Worm (Caenorhabditis elegans): ENCODE data around the gene R04F11.3.

The R04F11.3 gene

ce11 chrV:12291587-12291986 is 25.4 kb downstream of the R04F11.3 start, which contains the start of the genes srpa-68 and srh-16 (continued):
- peak; percentile 54; the same call in 1 of the 2 replicates for TF ChIP-seq unc-3 (GFP tag; conservative IDR thresholded peaks at IDR 0.05)
- TF ChIP-seq unc-3 (tag; optimal IDR thresholded peaks at IDR 0.05), result peak; percentile 8
- peak; percentile 57 for TF ChIP-seq ceh-14 (tag; optimal IDR thresholded peaks at IDR 0.05)
- peak; percentile 47 for TF ChIP-seq gmeb-2 (tag; optimal IDR thresholded peaks at IDR 0.05)
- TF ChIP-seq pha-4 (tag; optimal IDR thresholded peaks at IDR 0.05), result no peak
- TF ChIP-seq hlh-30 (tag; optimal IDR thresholded peaks at IDR 0.05; ENCODE audit: insufficient read depth), result no peak
- peak; percentile 38 for TF ChIP-seq madf-2 (tag; optimal IDR thresholded peaks at IDR 0.05)
- no peak for TF ChIP-seq fkh-10 (GFP tag; optimal IDR thresholded peaks at IDR 0.05)
- no peak for TF ChIP-seq ceh-18 (tag; optimal IDR thresholded peaks at IDR 0.05)
- no peak for TF ChIP-seq sdc-2 (tag; optimal IDR thresholded peaks at IDR 0.05)
- peak; percentile 49 for TF ChIP-seq C38D4.7 (GFP tag; optimal IDR thresholded peaks at IDR 0.05)
- peak; percentile 68 for TF ChIP-seq ttx-3 (tag; optimal IDR thresholded peaks at IDR 0.05)
- no peak for TF ChIP-seq ceh-24 (tag; optimal IDR thresholded peaks at IDR 0.05)

ce11 chrV:12288577-12288976 is 28.4 kb downstream of the R04F11.3 start, which contains the start of gene rskd-1:
Gene rskd-1, minus strand, starts transcription at chrV:12288615.
- TF ChIP-seq unc-55 (GFP tag; optimal IDR thresholded peaks at IDR 0.05), result peak; percentile 51
- TF ChIP-seq ceh-31 (tag; optimal IDR thresholded peaks at IDR 0.05), result no peak

ce11 chrV:12287667-12288066 is 29.3 kb downstream of the R04F11.3 start:
- TF ChIP-seq madf-2 (tag; optimal IDR thresholded peaks at IDR 0.05) (no peak), pax-1 (tag; optimal IDR thresholded peaks at IDR 0.05) (no peak), fax-1 (tag; optimal IDR thresholded peaks at IDR 0.05) (no peak), lin-11 (tag; optimal IDR thresholded peaks at IDR 0.05) (no peak), ttx-3 (tag; optimal IDR thresholded peaks at IDR 0.05) (no peak), ceh-14 (tag; optimal IDR thresholded peaks at IDR 0.05) (no peak), C38D4.7 (GFP tag; optimal IDR thresholded peaks at IDR 0.05) (no peak), ztf-16 (tag; optimal IDR thresholded peaks at IDR 0.05) (no peak), elt-2 (tag; optimal IDR thresholded peaks at IDR 0.05) (no peak), Y22D7AL.16 (tag; optimal IDR thresholded peaks at IDR 0.05) (no peak), pag-3 (tag; optimal IDR thresholded peaks at IDR 0.05; ENCODE audit: borderline replicate concordance) (no peak), nhr-232 (tag; optimal IDR thresholded peaks at IDR 0.05) (no peak), ceh-30 (tag; optimal IDR thresholded peaks at IDR 0.05) (no peak), elt-4 (tag; optimal IDR thresholded peaks at IDR 0.05) (no peak), sox-2 (GFP tag; IDR thresholded peaks at IDR 0.05) (no peak), ceh-9 (tag; optimal IDR thresholded peaks at IDR 0.05) (no peak), hlh-6 (tag; optimal IDR thresholded peaks at IDR 0.05) (no peak), ceh-31 (tag; optimal IDR thresholded peaks at IDR 0.05) (no peak), zip-5 (tag; optimal IDR thresholded peaks at IDR 0.05) (no peak)

DNA sequence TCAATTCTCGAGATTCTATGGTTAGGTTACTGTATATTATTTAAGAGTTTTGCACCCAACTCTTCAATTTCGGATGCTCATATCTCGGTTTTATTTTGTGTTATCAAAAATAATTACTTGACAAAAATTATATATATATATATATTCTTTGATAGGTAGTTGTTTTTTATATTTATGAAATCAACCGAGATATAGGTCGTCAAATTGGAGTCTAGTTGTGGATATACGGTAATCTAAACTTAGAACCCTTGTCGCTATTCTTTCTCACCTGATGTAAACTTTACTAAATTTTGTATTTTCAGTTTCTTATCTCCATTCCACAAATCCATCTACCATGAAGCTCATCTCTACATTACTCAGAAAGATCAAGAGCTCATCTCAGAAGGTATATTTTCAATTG is 33.8 kb downstream of the R04F11.3 start, which contains the start of gene F55C5.10:
TSS of gene F55C5.10 (plus strand) at position 301 of the 400 bp plus-strand sequence.
- TF ChIP-seq pqm-1 (tag; optimal IDR thresholded peaks at IDR 0.05) (no peak), madf-2 (tag; optimal IDR thresholded peaks at IDR 0.05) (no peak)

- no peak for TF ChIP-seq pat-9 (tag; optimal IDR thresholded peaks at IDR 0.05)
- no peak for TF ChIP-seq madf-2 (tag; optimal IDR thresholded peaks at IDR 0.05)
- TF ChIP-seq rnt-1 (tag; optimal IDR thresholded peaks at IDR 0.05), result no peak
- TF ChIP-seq F13H6.1 (tag; optimal IDR thresholded peaks at IDR 0.05), result no peak
Measured at ce11 chrV:12281508-12281907, 35.5 kb downstream of the R04F11.3 start.

- TF ChIP-seq ceh-14 (tag; optimal IDR thresholded peaks at IDR 0.05), result no peak
- no peak for TF ChIP-seq ceh-6 (GFP tag; optimal IDR thresholded peaks at IDR 0.05)
- no peak for TF ChIP-seq unc-42 (tag; optimal IDR thresholded peaks at IDR 0.05)
- TF ChIP-seq hlh-30 (tag; optimal IDR thresholded peaks at IDR 0.05; ENCODE audit: insufficient read depth), result no peak
- no peak for TF ChIP-seq ceh-48 (tag; optimal IDR thresholded peaks at IDR 0.05)
- no peak for TF ChIP-seq pha-4 (tag; optimal IDR thresholded peaks at IDR 0.05)
- no peak for TF ChIP-seq ceh-19 (GFP tag; optimal IDR thresholded peaks at IDR 0.05)
- TF ChIP-seq ceh-22 (tag; optimal IDR thresholded peaks at IDR 0.05), result no peak
- no peak for TF ChIP-seq ceh-2 (tag; optimal IDR thresholded peaks at IDR 0.05)
- no peak for TF ChIP-seq fkh-10 (GFP tag; optimal IDR thresholded peaks at IDR 0.05)
- TF ChIP-seq ceh-45 (GFP tag; IDR thresholded peaks at IDR 0.05), result no peak
- TF ChIP-seq ceh-34 (tag; optimal IDR thresholded peaks at IDR 0.05), result no peak
- TF ChIP-seq odd-2 (tag; optimal IDR thresholded peaks at IDR 0.05), result no peak
- TF ChIP-seq pqm-1 (tag; optimal IDR thresholded peaks at IDR 0.05), result no peak
Measured at ce11 chrV:12276946-12277345, 40.0 kb downstream of the R04F11.3 start, which contains the start of gene bnc-1. Gene bnc-1, minus strand, starts transcription at chrV:12277046.

Measured in whole organism, late embryonic.